Worm (Caenorhabditis elegans): ENCODE measurements around the gene T10B10.9.

The T10B10.9 gene

DNA sequence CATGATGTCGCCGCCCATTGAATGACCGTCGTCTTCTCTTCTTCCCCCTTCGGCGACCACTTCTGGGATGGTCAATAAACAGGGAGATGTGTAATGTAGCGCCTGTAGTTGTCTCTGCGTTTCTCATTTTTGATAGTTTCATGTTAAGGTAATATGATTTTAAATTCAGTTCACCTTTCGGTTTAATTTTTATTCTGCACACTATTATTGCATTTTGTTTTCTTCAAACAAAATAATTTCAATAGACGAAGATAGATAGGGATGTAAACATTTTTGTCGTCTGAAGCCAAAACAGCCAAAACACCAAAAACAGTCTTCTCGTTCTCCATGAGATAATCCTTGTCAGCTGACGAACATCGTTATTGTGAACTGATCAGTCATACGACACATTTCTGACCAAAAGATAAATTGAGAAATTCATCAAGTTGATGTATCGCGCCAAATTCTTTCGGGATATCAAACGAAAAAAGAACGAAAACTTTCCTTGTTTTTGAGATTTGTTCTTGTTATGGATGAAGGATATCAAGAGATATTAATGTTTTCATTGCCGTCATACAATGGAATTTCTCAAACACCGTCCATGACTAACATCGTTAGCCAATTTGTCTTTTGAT lies 5.4 kb upstream of the T10B10.9 start, which contains the start of gene C11G10.1:
Gene C11G10.1, minus strand, starts transcription at position 51 of the 614 bp plus-strand sequence.
- no peak for TF ChIP-seq tbx-11 (GFP tag; IDR thresholded peaks at IDR 0.05)
- no peak for TF ChIP-seq pes-1 (GFP tag; IDR thresholded peaks at IDR 0.05)
- no peak for TF ChIP-seq tra-4 (tag; optimal IDR thresholded peaks at IDR 0.05)
- no peak for TF ChIP-seq hnd-1 (tag; optimal IDR thresholded peaks at IDR 0.05)
- TF ChIP-seq ets-7 (tag; optimal IDR thresholded peaks at IDR 0.05) = no peak
- TF ChIP-seq hmbx-1 (tag; optimal IDR thresholded peaks at IDR 0.05) = no peak
- TF ChIP-seq sea-1 (GFP tag; conservative IDR thresholded peaks at IDR 0.05) = no peak
- TF ChIP-seq tbx-37 (GFP tag; conservative IDR thresholded peaks at IDR 0.05) = no peak
- no peak for TF ChIP-seq B0310.2 (tag; optimal IDR thresholded peaks at IDR 0.05)
- no peak for TF ChIP-seq flt-1 (GFP tag; IDR thresholded peaks at IDR 0.05)
- TF ChIP-seq scrt-1 (GFP tag; IDR thresholded peaks at IDR 0.05) = no peak
- no peak for TF ChIP-seq F13C5.2 (tag; optimal IDR thresholded peaks at IDR 0.05)
- no peak for TF ChIP-seq aly-1 (tag; optimal IDR thresholded peaks at IDR 0.05)
- no peak for TF ChIP-seq hmg-4 (GFP tag; optimal IDR thresholded peaks at IDR 0.05)
- TF ChIP-seq ceh-36 (tag; optimal IDR thresholded peaks at IDR 0.05) = no peak

DNA sequence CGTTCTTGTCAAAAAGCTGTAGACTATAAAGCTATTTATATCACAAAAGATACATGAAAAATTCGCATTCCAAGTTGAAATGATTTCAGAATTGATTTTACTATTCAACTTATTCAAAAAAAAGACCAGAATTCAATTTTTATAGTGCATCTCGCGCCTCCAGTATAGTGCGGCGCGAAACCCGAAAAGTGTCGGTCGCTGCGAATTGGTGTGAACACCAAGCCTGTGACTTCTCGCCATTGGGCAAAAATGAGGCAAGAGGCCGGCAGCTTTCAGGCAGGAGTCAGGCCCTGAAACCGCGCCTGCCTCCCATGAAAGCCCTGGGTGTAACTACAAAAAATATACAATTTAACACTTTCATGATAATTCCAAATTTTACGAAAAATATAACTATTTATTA lies 4.8 kb upstream of the T10B10.9 start:
- TF ChIP-seq hnd-1 (tag; optimal IDR thresholded peaks at IDR 0.05) (no peak), pes-1 (GFP tag; IDR thresholded peaks at IDR 0.05) (0 out of 2 replicates have a peak, but pooled peaks have one; percentile 30)

- TF ChIP-seq tra-4 (tag; optimal IDR thresholded peaks at IDR 0.05) = no peak
- no peak for TF ChIP-seq ceh-36 (tag; optimal IDR thresholded peaks at IDR 0.05)
- no peak for TF ChIP-seq B0310.2 (tag; optimal IDR thresholded peaks at IDR 0.05)
- TF ChIP-seq hnd-1 (tag; optimal IDR thresholded peaks at IDR 0.05) = no peak
- no peak for TF ChIP-seq hmbx-1 (tag; optimal IDR thresholded peaks at IDR 0.05)
- no peak for TF ChIP-seq pes-1 (GFP tag; IDR thresholded peaks at IDR 0.05)
- no peak for TF ChIP-seq tbx-11 (GFP tag; IDR thresholded peaks at IDR 0.05)
- no peak for TF ChIP-seq sea-1 (GFP tag; conservative IDR thresholded peaks at IDR 0.05)
- TF ChIP-seq ceh-13 (GFP tag; optimal IDR thresholded peaks at IDR 0.05) = no peak
- TF ChIP-seq F13C5.2 (tag; optimal IDR thresholded peaks at IDR 0.05) = no peak
- no peak for TF ChIP-seq scrt-1 (GFP tag; IDR thresholded peaks at IDR 0.05)
- TF ChIP-seq flt-1 (GFP tag; IDR thresholded peaks at IDR 0.05) = no peak
- no peak for TF ChIP-seq aly-1 (tag; optimal IDR thresholded peaks at IDR 0.05)
- TF ChIP-seq ets-7 (tag; optimal IDR thresholded peaks at IDR 0.05) = no peak
- no peak for TF ChIP-seq hmg-4 (GFP tag; optimal IDR thresholded peaks at IDR 0.05)
Observed at ce11 chrX:15160923-15161322, 3.3 kb upstream of the T10B10.9 start.

ce11 chrX:15163118-15163517 lies 1.1 kb upstream of the T10B10.9 start:
- TF ChIP-seq ama-1 (optimal IDR thresholded peaks at IDR 0.05) (no peak), ets-7 (tag; optimal IDR thresholded peaks at IDR 0.05) (no peak), tbx-37 (GFP tag; conservative IDR thresholded peaks at IDR 0.05) (no peak), B0310.2 (tag; optimal IDR thresholded peaks at IDR 0.05) (no peak), hmbx-1 (tag; optimal IDR thresholded peaks at IDR 0.05) (no peak), hmg-4 (GFP tag; optimal IDR thresholded peaks at IDR 0.05) (no peak)

DNA sequence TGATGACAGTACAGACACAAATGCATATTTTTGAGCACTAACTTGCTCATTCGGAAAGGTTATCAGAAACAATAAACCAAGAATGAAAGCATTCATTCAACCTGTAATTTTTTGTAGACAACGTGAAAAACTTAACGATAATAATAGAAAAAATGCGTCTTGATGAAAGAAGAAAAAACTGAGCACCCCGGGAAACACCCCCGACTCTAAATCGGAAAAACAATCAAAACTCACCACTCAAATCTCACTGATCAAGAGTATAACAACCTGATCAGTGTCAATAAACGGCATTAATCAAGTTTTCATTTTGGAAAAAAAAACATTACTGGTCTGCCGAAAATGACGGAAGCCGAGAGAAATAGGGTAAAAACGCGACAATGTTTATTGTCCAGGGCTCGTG lies 1.9 kb downstream of the T10B10.9 start, which contains the start of gene T10B10.8:
Gene T10B10.8, minus strand, starts transcription at position 101 of the 400 bp plus-strand sequence.
- no peak for TF ChIP-seq tbx-37 (GFP tag; conservative IDR thresholded peaks at IDR 0.05)
- no peak for TF ChIP-seq ama-1 (optimal IDR thresholded peaks at IDR 0.05)
- no peak for TF ChIP-seq pes-1 (GFP tag; IDR thresholded peaks at IDR 0.05)
- TF ChIP-seq tra-4 (tag; optimal IDR thresholded peaks at IDR 0.05) = no peak
- no peak for TF ChIP-seq hnd-1 (tag; optimal IDR thresholded peaks at IDR 0.05)
- no peak for TF ChIP-seq scrt-1 (GFP tag; IDR thresholded peaks at IDR 0.05)
- no peak for TF ChIP-seq aly-1 (tag; optimal IDR thresholded peaks at IDR 0.05)
- no peak for TF ChIP-seq hmbx-1 (tag; optimal IDR thresholded peaks at IDR 0.05)
- no peak for TF ChIP-seq B0310.2 (tag; optimal IDR thresholded peaks at IDR 0.05)
- no peak for TF ChIP-seq sea-1 (GFP tag; conservative IDR thresholded peaks at IDR 0.05)
- TF ChIP-seq ets-7 (tag; optimal IDR thresholded peaks at IDR 0.05) = no peak
- no peak for TF ChIP-seq flt-1 (GFP tag; IDR thresholded peaks at IDR 0.05)
- TF ChIP-seq ceh-13 (GFP tag; optimal IDR thresholded peaks at IDR 0.05) = no peak
- TF ChIP-seq hmg-4 (GFP tag; optimal IDR thresholded peaks at IDR 0.05) = no peak
- no peak for TF ChIP-seq F13C5.2 (tag; optimal IDR thresholded peaks at IDR 0.05)

ce11 chrX:15167692-15168091 lies 3.5 kb downstream of the T10B10.9 start:
- TF ChIP-seq F13C5.2 (tag; optimal IDR thresholded peaks at IDR 0.05) = no peak
- no peak for TF ChIP-seq aly-1 (tag; optimal IDR thresholded peaks at IDR 0.05)
- TF ChIP-seq sea-1 (GFP tag; conservative IDR thresholded peaks at IDR 0.05) = no peak
- TF ChIP-seq ceh-36 (tag; optimal IDR thresholded peaks at IDR 0.05) = no peak
- TF ChIP-seq ets-7 (tag; optimal IDR thresholded peaks at IDR 0.05) = no peak
- no peak for TF ChIP-seq tra-4 (tag; optimal IDR thresholded peaks at IDR 0.05)
- TF ChIP-seq flt-1 (GFP tag; IDR thresholded peaks at IDR 0.05) = no peak
- TF ChIP-seq pes-1 (GFP tag; IDR thresholded peaks at IDR 0.05) = no peak
- no peak for TF ChIP-seq tbx-11 (GFP tag; IDR thresholded peaks at IDR 0.05)
- no peak for TF ChIP-seq B0310.2 (tag; optimal IDR thresholded peaks at IDR 0.05)
- TF ChIP-seq scrt-1 (GFP tag; IDR thresholded peaks at IDR 0.05) = no peak
- TF ChIP-seq hmg-4 (GFP tag; optimal IDR thresholded peaks at IDR 0.05) = no peak
- no peak for TF ChIP-seq hnd-1 (tag; optimal IDR thresholded peaks at IDR 0.05)
- no peak for TF ChIP-seq ama-1 (optimal IDR thresholded peaks at IDR 0.05)
- no peak for TF ChIP-seq tbx-37 (GFP tag; conservative IDR thresholded peaks at IDR 0.05)
- TF ChIP-seq ceh-13 (GFP tag; optimal IDR thresholded peaks at IDR 0.05) = no peak
- TF ChIP-seq hmbx-1 (tag; optimal IDR thresholded peaks at IDR 0.05) = no peak

ce11 chrX:15168424-15168823 lies 4.2 kb downstream of the T10B10.9 start, which contains the start of gene ocr-3:
Gene ocr-3, plus strand, starts transcription at chrX:15168724.
- no peak for TF ChIP-seq hmbx-1 (tag; optimal IDR thresholded peaks at IDR 0.05)
- no peak for TF ChIP-seq ama-1 (optimal IDR thresholded peaks at IDR 0.05)
- TF ChIP-seq aly-1 (tag; optimal IDR thresholded peaks at IDR 0.05) = no peak
- no peak for TF ChIP-seq B0310.2 (tag; optimal IDR thresholded peaks at IDR 0.05)
- TF ChIP-seq tbx-11 (GFP tag; IDR thresholded peaks at IDR 0.05) = no peak
- TF ChIP-seq hmg-4 (GFP tag; optimal IDR thresholded peaks at IDR 0.05) = no peak
- TF ChIP-seq F13C5.2 (tag; optimal IDR thresholded peaks at IDR 0.05) = no peak

Measured in whole organism, early embryonic.